Worm (Caenorhabditis elegans): ENCODE measurements around the gene cutl-26.
A peak's percentile ranks its signal among the peaks of the same experiment; 100 is the strongest.

cutl-26 gene

DNA sequence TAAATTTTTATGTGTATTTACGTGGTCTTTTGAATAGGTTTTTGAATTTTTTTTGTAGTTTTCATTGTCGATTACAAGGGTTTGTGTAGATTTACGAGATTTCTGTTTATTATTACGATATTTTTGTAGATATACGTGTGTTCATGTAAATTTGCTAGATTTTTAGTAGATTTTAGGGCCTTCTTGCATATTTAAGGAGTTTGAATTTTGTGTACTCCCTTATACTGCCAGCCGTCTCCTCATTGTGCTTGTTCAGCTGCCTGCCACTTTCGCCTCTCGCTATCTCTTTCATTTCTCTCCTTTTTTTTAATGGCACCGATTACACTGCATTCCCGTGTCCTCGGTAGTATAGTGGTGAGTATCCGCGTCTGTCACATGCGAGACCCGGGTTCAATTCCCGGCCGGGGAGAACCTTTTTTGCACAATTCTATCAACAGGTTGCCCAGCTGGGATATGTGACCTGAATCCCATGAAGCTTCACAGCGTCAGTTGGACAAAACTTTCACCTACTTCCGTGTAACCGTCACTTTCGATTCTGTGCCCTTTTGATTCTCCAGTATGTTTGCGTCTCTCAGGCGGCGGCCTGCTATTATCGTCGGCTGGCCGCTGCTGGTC is 24.7 kb downstream of the cutl-26 start (continued):
- TF ChIP-seq zfp-2 (tag; optimal IDR thresholded peaks at IDR 0.05) = peak; percentile 19
- peak in 1 of 2 experiments; percentile 62 for TF ChIP-seq hif-1 (tag; optimal IDR thresholded peaks at IDR 0.05)
- TF ChIP-seq lsy-2 (tag; optimal IDR thresholded peaks at IDR 0.05) = no peak
- 0 out of 2 replicates have a peak, but pooled peaks have one; percentile 40 for TF ChIP-seq mxl-2 (GFP tag; conservative IDR thresholded peaks at IDR 0.05)
- peak; percentile 6 for TF ChIP-seq R02D3.7 (tag; optimal IDR thresholded peaks at IDR 0.05)
- peak; percentile 91 for TF ChIP-seq dmd-8 (GFP tag; IDR thresholded peaks at IDR 0.05)
- no peak for TF ChIP-seq nhr-77 (tag; optimal IDR thresholded peaks at IDR 0.05)
- peak; percentile 33 for TF ChIP-seq F10B5.3 (tag; optimal IDR thresholded peaks at IDR 0.05)
- TF ChIP-seq ceh-32 (tag; optimal IDR thresholded peaks at IDR 0.05; ENCODE audit: poor library complexity) = no peak
- TF ChIP-seq mxl-3 (GFP tag; optimal IDR thresholded peaks at IDR 0.05) = peak; percentile 77
- peak; percentile 50; the same call in 1 of the 2 replicates for TF ChIP-seq set-16 (GFP tag; IDR thresholded peaks at IDR 0.05)
- TF ChIP-seq mep-1 (tag; optimal IDR thresholded peaks at IDR 0.05) = no peak
- TF ChIP-seq nhr-111 (GFP tag; optimal IDR thresholded peaks at IDR 0.05) = peak; percentile 82
- no peak for TF ChIP-seq snpc-4 (tag; optimal IDR thresholded peaks at IDR 0.05)
- peak; percentile 75 for TF ChIP-seq Y105C5A.15 (GFP tag; IDR thresholded peaks at IDR 0.05)
- TF ChIP-seq attf-4 (tag; optimal IDR thresholded peaks at IDR 0.05) = no peak
- TF ChIP-seq Y75B8A.6 (GFP tag; IDR thresholded peaks at IDR 0.05) = 0 out of 2 replicates have a peak, but pooled peaks have one; percentile 75

DNA sequence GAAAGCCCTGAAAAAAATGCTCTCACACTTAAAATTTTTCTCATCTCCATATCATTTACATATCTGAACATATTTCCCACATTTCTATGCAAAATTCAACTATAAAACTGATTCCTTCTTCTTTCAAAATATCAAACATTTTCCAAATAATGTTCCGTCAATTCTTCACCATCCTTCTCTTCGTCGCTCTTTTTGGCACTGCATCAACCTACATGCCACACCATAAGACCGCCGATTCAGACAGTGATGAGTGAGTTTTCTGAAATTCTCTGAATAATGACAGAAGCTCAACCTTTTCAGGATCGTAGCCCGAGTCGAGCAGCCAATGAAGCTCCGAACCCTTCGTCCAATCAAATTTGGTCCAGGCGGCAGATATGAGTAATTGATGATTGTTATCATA is 31.3 kb downstream of the cutl-26 start, which contains the start of gene K11H12.5:
Gene K11H12.5 (plus strand): TSS at position 301 of the 400 bp plus-strand sequence.
- no peak for TF ChIP-seq ama-1 (optimal IDR thresholded peaks at IDR 0.05)
- no peak for TF ChIP-seq T20F7.1 (GFP tag; optimal IDR thresholded peaks at IDR 0.05)
- no peak for TF ChIP-seq aha-1 (tag)
- no peak for TF ChIP-seq ctbp-1 (GFP tag; IDR thresholded peaks at IDR 0.05)
- no peak for TF ChIP-seq egl-43 (GFP tag; IDR thresholded peaks at IDR 0.05)
- no peak for TF ChIP-seq unc-39 (tag; optimal IDR thresholded peaks at IDR 0.05)
- TF ChIP-seq mep-1 (tag; optimal IDR thresholded peaks at IDR 0.05) = no peak
- no peak for TF ChIP-seq daf-16 (GFP tag; optimal IDR thresholded peaks at IDR 0.05)
- no peak for TF ChIP-seq daf-16 (tag; optimal IDR thresholded peaks at IDR 0.05)
- no peak for TF ChIP-seq ceh-82 (tag; optimal IDR thresholded peaks at IDR 0.05)
- TF ChIP-seq T26A8.4 (GFP tag; IDR thresholded peaks at IDR 0.05) = no peak
- no peak for TF ChIP-seq nhr-28 (tag; optimal IDR thresholded peaks at IDR 0.05)
- no peak for TF ChIP-seq nhr-42 (GFP tag; IDR thresholded peaks at IDR 0.05)
- TF ChIP-seq hlh-30 (tag; optimal IDR thresholded peaks at IDR 0.05; ENCODE audit: insufficient read depth) = no peak
- TF ChIP-seq mes-2 (tag; optimal IDR thresholded peaks at IDR 0.05; ENCODE audit: poor library complexity, severe bottlenecking) = no peak

DNA sequence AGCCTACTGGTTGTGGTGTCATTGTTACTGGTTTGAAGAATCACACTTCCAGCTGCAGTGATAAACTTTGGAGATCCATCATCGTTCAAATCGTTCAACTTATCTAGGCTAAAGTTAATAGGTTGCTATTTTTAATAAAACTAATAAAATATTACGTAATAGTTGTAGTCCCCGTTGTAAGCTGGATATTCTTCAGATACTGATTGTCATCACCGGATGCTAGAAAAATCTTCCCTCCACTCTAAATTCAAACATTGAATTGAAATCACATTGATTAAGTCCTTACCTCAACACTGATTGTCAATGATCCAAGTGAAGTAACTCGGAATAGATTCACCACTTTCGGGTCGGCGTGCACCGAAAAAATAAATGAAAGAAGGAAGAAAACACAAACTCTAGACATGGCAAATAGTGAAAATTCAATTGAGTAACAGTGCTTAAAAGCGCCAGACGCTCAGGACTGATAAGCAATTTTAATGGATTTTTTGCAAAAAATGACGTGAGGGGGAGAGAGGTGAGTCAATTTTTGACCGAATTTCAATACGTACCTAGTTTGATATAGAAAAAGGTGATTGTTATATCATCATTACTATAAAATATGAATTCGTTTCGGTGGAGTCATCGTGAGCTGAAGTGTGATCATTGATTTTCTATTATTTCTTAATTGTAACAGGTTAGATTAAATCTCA is 31.9 kb downstream of the cutl-26 start, which contains the start of the genes K11H12.4 and K11H12.10:
Gene K11H12.4 (minus strand): TSS at position 413 of the 689 bp plus-strand sequence.
Gene K11H12.10 (plus strand): TSS at position 605 of the 689 bp plus-strand sequence.
- TF ChIP-seq lin-29 (GFP tag; IDR thresholded peaks at IDR 0.05) (no peak), nhr-28 (tag; optimal IDR thresholded peaks at IDR 0.05) (peak; percentile 37), zip-11 (GFP tag; IDR thresholded peaks at IDR 0.05) (no peak), Y105C5A.15 (GFP tag; IDR thresholded peaks at IDR 0.05) (no peak), daf-16 (GFP tag; optimal IDR thresholded peaks at IDR 0.05) (no peak), daf-16 (tag; optimal IDR thresholded peaks at IDR 0.05) (peak; percentile 16), skn-1 (tag; optimal IDR thresholded peaks at IDR 0.05) (no peak), dmd-6 (GFP tag; IDR thresholded peaks at IDR 0.05) (peak; percentile 69), hlh-11 (tag; optimal IDR thresholded peaks at IDR 0.05) (no peak), unc-62 (GFP tag; optimal IDR thresholded peaks at IDR 0.05 in 1 of 2) (peak in 1 of 2 experiments; percentile 92), unc-62 (tag; optimal IDR thresholded peaks at IDR 0.05) (no peak), T26A8.4 (GFP tag; IDR thresholded peaks at IDR 0.05) (no peak), daf-19 (GFP tag; conservative IDR thresholded peaks at IDR 0.05) (no peak), Y75B8A.6 (GFP tag; IDR thresholded peaks at IDR 0.05) (no peak), mep-1 (tag; optimal IDR thresholded peaks at IDR 0.05) (no peak), D1046.2 (GFP tag; IDR thresholded peaks at IDR 0.05) (no peak), lsy-2 (tag; optimal IDR thresholded peaks at IDR 0.05) (no peak), ztf-11 (tag; optimal IDR thresholded peaks at IDR 0.05) (no peak), ztf-7 (tag; optimal IDR thresholded peaks at IDR 0.05) (no peak), pqm-1 (tag; optimal IDR thresholded peaks at IDR 0.05) (peak; percentile 45), nhr-25 (tag; optimal IDR thresholded peaks at IDR 0.05; ENCODE audit: borderline replicate concordance, insufficient read depth) (no peak), lin-15B (tag; optimal IDR thresholded peaks at IDR 0.05) (no peak), ces-1 (GFP tag; optimal IDR thresholded peaks at IDR 0.05) (no peak), ceh-32 (tag; optimal IDR thresholded peaks at IDR 0.05; ENCODE audit: poor library complexity) (no peak), duxl-1 (tag; optimal IDR thresholded peaks at IDR 0.05; ENCODE audit: poor library complexity) (no peak)

Measured in whole organism, L4 larva.